Worm (Caenorhabditis elegans) whole organism, L4 larva: Measurements from ENCODE around the gene sre-10.

Source experiments
- D1046.2 ChIP-seq: fragments of 200-800 bp; sonication (Bioruptor generic); IDR thresholded peaks from 2 replicates; pipeline ENCODE4 v1.3.6; 2022; ENCODE audit warnings: missing genetic modification characterization, missing compliant biosample characterization
- F10B5.3 ChIP-seq: sonication (generic microtip); optimal IDR thresholded peaks from 2 replicates; lab custom pipeline; 2016; ENCODE audit warnings: mild to moderate bottlenecking, missing genetic modification characterization, missing compliant biosample characterization
- F26F4.8 ChIP-seq: fragments of 200-800 bp; sonication (Bioruptor generic); conservative IDR thresholded peaks from 2 replicates; pipeline ENCODE4 v1.3.6; 2022; ENCODE audit warnings: missing genetic modification characterization, missing compliant biosample characterization
- F37D6.2 ChIP-seq: sonication (generic microtip); optimal IDR thresholded peaks from 2 replicates; lab custom pipeline; 2016; ENCODE audit warnings: mild to moderate bottlenecking, missing genetic modification characterization, missing compliant biosample characterization
- F44E2.7 ChIP-seq: fragments of 200-800 bp; sonication (Bioruptor generic); IDR thresholded peaks from 2 replicates; pipeline ENCODE4 v2.1.2; 2022; ENCODE audit warnings: missing genetic modification characterization, missing compliant biosample characterization
- Y105C5A.15 ChIP-seq: fragments of 200-800 bp; sonication (Bioruptor generic); IDR thresholded peaks from 2 replicates; pipeline ENCODE4 v1.3.6; 2022; ENCODE audit warnings: missing genetic modification characterization, missing compliant biosample characterization
- Y48G9A.11 ChIP-seq: fragments of 200-800 bp; sonication (Bioruptor generic); IDR thresholded peaks from 2 replicates; pipeline ENCODE4 v1.3.6; 2022; ENCODE audit warnings: missing genetic modification reagents, missing genetic modification characterization, missing compliant biosample characterization
- Y75B8A.6 ChIP-seq: fragments of 200-800 bp; sonication (Bioruptor generic); IDR thresholded peaks from 2 replicates; pipeline ENCODE4 v1.3.6; 2022; ENCODE audit warnings: missing genetic modification reagents, missing genetic modification characterization, missing compliant biosample characterization
- ZK337.2 ChIP-seq: fragments of 200-800 bp; sonication (Bioruptor generic); IDR thresholded peaks from 2 replicates; pipeline ENCODE4 v1.3.6; 2022; ENCODE audit warnings: missing genetic modification reagents, missing genetic modification characterization, missing compliant biosample characterization
- ZK546.5 ChIP-seq, 2 experiments: sonication (generic microtip); optimal IDR thresholded peaks; 2 replicates each; lab custom pipeline; 2017; ENCODE audit warnings: missing biosample characterization in 2 of 2, missing genetic modification characterization in 2 of 2
- aha-1 ChIP-seq: fragments of 150-350 bp; peaks from one replicate; lab custom pipeline; 2014; ENCODE audit warnings: missing biosample characterization, missing genetic modification characterization
- attf-4 ChIP-seq: sonication (generic microtip); optimal IDR thresholded peaks from 3 replicates; lab custom pipeline; 2017; ENCODE audit warnings: missing biosample characterization, missing genetic modification characterization
- ceh-32 ChIP-seq: sonication (generic microtip); optimal IDR thresholded peaks from 2 replicates; lab custom pipeline; 2016; ENCODE audit warnings: mild to moderate bottlenecking, missing genetic modification characterization, missing compliant biosample characterization; ENCODE audit not compliant: poor library complexity
- ctbp-1 ChIP-seq: fragments of 200-800 bp; sonication (Bioruptor generic); IDR thresholded peaks from 2 replicates; pipeline ENCODE4 v1.3.6; 2022; ENCODE audit warnings: missing genetic modification reagents, missing genetic modification characterization, missing compliant biosample characterization
- daf-12 ChIP-seq: fragments of 150-350 bp; optimal IDR thresholded peaks from 2 replicates; lab custom pipeline; 2014; ENCODE audit warnings: missing biosample characterization, missing genetic modification reagents, missing genetic modification characterization
- daf-16 ChIP-seq, 3 experiments: sonication (generic microtip); optimal IDR thresholded peaks; 2 replicates each; lab custom pipeline; 2016 to 2017; ENCODE audit warnings: missing genetic modification characterization in 3 of 3, missing genetic modification reagents in 3 of 3, mild to moderate bottlenecking in 2 of 3, missing compliant biosample characterization in 2 of 3, missing biosample characterization in 1 of 3, moderate library complexity in 1 of 3
- daf-8 ChIP-seq: fragments of 200-800 bp; sonication (Bioruptor generic); IDR thresholded peaks from 2 replicates; pipeline ENCODE4 v1.3.6; 2022; ENCODE audit warnings: missing genetic modification characterization, missing compliant biosample characterization
- dmd-6 ChIP-seq: fragments of 200-800 bp; sonication (Bioruptor generic); IDR thresholded peaks from 2 replicates; pipeline ENCODE4 v1.3.6; 2022; ENCODE audit warnings: missing genetic modification reagents, missing genetic modification characterization, missing compliant biosample characterization
- dmd-8 ChIP-seq: fragments of 200-800 bp; sonication (Bioruptor generic); IDR thresholded peaks from 2 replicates; pipeline ENCODE4 v1.3.6; 2022; ENCODE audit warnings: missing genetic modification characterization, missing compliant biosample characterization
- duxl-1 ChIP-seq: sonication (generic microtip); optimal IDR thresholded peaks from 2 replicates; lab custom pipeline; 2016; ENCODE audit warnings: mild to moderate bottlenecking, missing genetic modification characterization, moderate library complexity, missing compliant biosample characterization; ENCODE audit not compliant: poor library complexity
- egl-27 ChIP-seq: sonication (generic microtip); optimal IDR thresholded peaks from 3 replicates; lab custom pipeline; 2017; ENCODE audit warnings: missing biosample characterization, missing genetic modification reagents, missing genetic modification characterization
- fkh-10 ChIP-seq: fragments of 150-350 bp; optimal IDR thresholded peaks from 2 replicates; lab custom pipeline; 2014; ENCODE audit warnings: missing biosample characterization, missing genetic modification reagents, missing genetic modification characterization
- fos-1 ChIP-seq: fragments of 150-350 bp; optimal IDR thresholded peaks from 2 replicates; lab custom pipeline; 2014; ENCODE audit warnings: missing biosample characterization, missing genetic modification characterization
- gei-8 ChIP-seq: fragments of 200-800 bp; sonication (Bioruptor generic); optimal IDR thresholded peaks from 2 replicates; lab custom pipeline; 2018; ENCODE audit warnings: mild to moderate bottlenecking, missing genetic modification characterization, missing compliant biosample characterization
- jun-1 ChIP-seq: fragments of 150-350 bp; optimal IDR thresholded peaks from 2 replicates; lab custom pipeline; 2014; ENCODE audit warnings: missing biosample characterization, missing genetic modification reagents, missing genetic modification characterization
- lin-1 ChIP-seq: fragments of 200-800 bp; sonication (Bioruptor generic); IDR thresholded peaks from 2 replicates; pipeline ENCODE4 v1.3.6; 2022; ENCODE audit warnings: missing genetic modification reagents, missing genetic modification characterization, missing compliant biosample characterization
- lin-29 ChIP-seq: fragments of 200-800 bp; sonication (Bioruptor generic); IDR thresholded peaks from 2 replicates; pipeline ENCODE4 v1.3.6; 2022; ENCODE audit warnings: missing genetic modification reagents, missing genetic modification characterization, missing compliant biosample characterization
- lin-38 ChIP-seq: fragments of 200-800 bp; sonication (Bioruptor generic); IDR thresholded peaks from 2 replicates; pipeline ENCODE4 v1.3.6; 2022; ENCODE audit warnings: missing genetic modification reagents, missing genetic modification characterization, missing compliant biosample characterization
- lir-3 ChIP-seq: sonication (generic microtip); optimal IDR thresholded peaks from 2 replicates; lab custom pipeline; 2016; ENCODE audit warnings: mild to moderate bottlenecking, missing genetic modification characterization, missing compliant biosample characterization
- madf-5 ChIP-seq, 2 experiments: fragments of 200-800 bp; sonication (Bioruptor generic); IDR thresholded peaks; 2 replicates each; pipeline ENCODE4 v1.3.6; 2022; ENCODE audit warnings: missing compliant biosample characterization in 2 of 2, missing genetic modification characterization in 2 of 2
- madf-9 ChIP-seq: fragments of 200-800 bp; sonication (Bioruptor generic); conservative IDR thresholded peaks from 2 replicates; pipeline ENCODE4 v1.3.6; 2022; ENCODE audit warnings: missing genetic modification reagents, missing genetic modification characterization, missing compliant biosample characterization
- mep-1 ChIP-seq: fragments of 150-350 bp; sonication (generic microtip); optimal IDR thresholded peaks from 3 replicates; lab custom pipeline; 2014; ENCODE audit warnings: missing biosample characterization, missing genetic modification characterization
- mxl-3 ChIP-seq: fragments of 200-800 bp; sonication (Bioruptor generic); optimal IDR thresholded peaks from 2 replicates; lab custom pipeline; 2018; ENCODE audit warnings: mild to moderate bottlenecking, missing genetic modification characterization, missing compliant biosample characterization
- nhr-102 ChIP-seq: sonication (generic microtip); optimal IDR thresholded peaks from 2 replicates; lab custom pipeline; 2016; ENCODE audit warnings: mild to moderate bottlenecking, missing genetic modification characterization, moderate library complexity, missing compliant biosample characterization
- nhr-111 ChIP-seq: fragments of 200-800 bp; sonication (Bioruptor generic); optimal IDR thresholded peaks from 2 replicates; lab custom pipeline; 2018; ENCODE audit warnings: mild to moderate bottlenecking, missing genetic modification characterization, missing compliant biosample characterization
- nhr-25 ChIP-seq: sonication (generic microtip); optimal IDR thresholded peaks from 2 replicates; lab custom pipeline; 2017; ENCODE audit warnings: missing genetic modification characterization, mild to moderate bottlenecking, missing compliant biosample characterization, antibody characterized with exemption, moderate library complexity, borderline replicate concordance; ENCODE audit not compliant: insufficient read depth
- nhr-41 ChIP-seq: fragments of 200-800 bp; sonication (Bioruptor generic); IDR thresholded peaks from 2 replicates; pipeline ENCODE4 v1.3.6; 2022; ENCODE audit warnings: missing genetic modification reagents, missing genetic modification characterization, missing compliant biosample characterization
- nhr-6 ChIP-seq: fragments of 150-350 bp; optimal IDR thresholded peaks from 2 replicates; lab custom pipeline; 2014; ENCODE audit warnings: missing biosample characterization, missing genetic modification characterization
- pha-4 ChIP-seq, 2 experiments: fragments of 150-350 bp in 1 of 2; fragments of 200-800 bp in 1 of 2; sonication (Bioruptor generic) in 1 of 2; IDR thresholded peaks in 1 of 2; optimal IDR thresholded peaks in 1 of 2; 2 replicates each; pipeline versions ENCODE4 v1.3.6 to Lab custom; 2014 to 2022; ENCODE audit warnings: missing genetic modification characterization in 2 of 2, missing genetic modification reagents in 2 of 2, missing biosample characterization in 1 of 2, missing compliant biosample characterization in 1 of 2
- rbr-2 ChIP-seq: sonication (generic microtip); optimal IDR thresholded peaks from 2 replicates; lab custom pipeline; 2016; ENCODE audit warnings: missing genotype, missing genetic modification characterization, missing compliant biosample characterization
- saeg-2 ChIP-seq: fragments of 200-800 bp; sonication (Bioruptor generic); IDR thresholded peaks from 2 replicates; pipeline ENCODE4 v1.3.6; 2022; ENCODE audit warnings: missing genetic modification reagents, missing genetic modification characterization, missing compliant biosample characterization
- sdz-12 ChIP-seq: fragments of 200-800 bp; sonication (Bioruptor generic); optimal IDR thresholded peaks from 2 replicates; lab custom pipeline; 2018; ENCODE audit warnings: mild to moderate bottlenecking, missing genetic modification characterization, missing compliant biosample characterization
- set-16 ChIP-seq: fragments of 200-800 bp; sonication (Bioruptor generic); IDR thresholded peaks from 2 replicates; pipeline ENCODE4 v1.3.6; 2022; ENCODE audit warnings: missing genetic modification reagents, missing genetic modification characterization, missing compliant biosample characterization
- skn-1 ChIP-seq: fragments of 150-350 bp; optimal IDR thresholded peaks from 2 replicates; lab custom pipeline; 2014; ENCODE audit warnings: missing biosample characterization, missing genetic modification characterization
- spr-1 ChIP-seq: sonication (generic microtip); optimal IDR thresholded peaks from 2 replicates; lab custom pipeline; 2016; ENCODE audit warnings: mild to moderate bottlenecking, missing genetic modification characterization, missing compliant biosample characterization
- tra-1 ChIP-seq: fragments of 200-800 bp; sonication (Bioruptor generic); IDR thresholded peaks from 2 replicates; pipeline ENCODE4 v1.3.6; 2022; ENCODE audit warnings: missing genetic modification reagents, missing genetic modification characterization, missing compliant biosample characterization
- zip-2 ChIP-seq: fragments of 150-350 bp; optimal IDR thresholded peaks from 2 replicates; lab custom pipeline; 2014; ENCODE audit warnings: missing biosample characterization, missing genetic modification characterization
- ztf-11 ChIP-seq: fragments of 150-350 bp; optimal IDR thresholded peaks from 2 replicates; lab custom pipeline; 2014; ENCODE audit warnings: missing biosample characterization, missing genetic modification characterization
- ztf-7 ChIP-seq: fragments of 150-350 bp; optimal IDR thresholded peaks from 2 replicates; lab custom pipeline; 2014; ENCODE audit warnings: missing biosample characterization, missing genetic modification characterization

The sre-10 gene

ce11 chrV:7093720-7094401, 38.5 kb upstream of the sre-10 start, which contains the start of gene nhr-135 (continued):
- TF ChIP-seq set-16 (GFP tag; lab: Robert Waterston, UW) (no peak), F26F4.8 (GFP tag; lab: Robert Waterston, UW) (no peak), attf-4 (tag; lab: Kevin White, UChicago) (no peak), fos-1 (tag; lab: Kevin White, UChicago) (peak; percentile 0), ztf-11 (tag; lab: Kevin White, UChicago) (no peak), Y48G9A.11 (GFP tag; lab: Robert Waterston, UW) (no peak), nhr-6 (peak; percentile 6), daf-16 (GFP tag; optimal IDR thresholded peaks at IDR 0.05; lab: Kevin White, UChicago) (peak in 1 of 2 experiments; percentile 7), daf-16 (tag; optimal IDR thresholded peaks at IDR 0.05; lab: Kevin White, UChicago) (peak; percentile 84), mxl-3 (GFP tag; lab: Kevin White, UChicago) (peak; percentile 87), pha-4 (GFP tag; IDR thresholded peaks at IDR 0.05; lab: Robert Waterston, UW) (no peak), pha-4 (tag; optimal IDR thresholded peaks at IDR 0.05; lab: Kevin White, UChicago) (no peak), aha-1 (peak; percentile 98), F37D6.2 (no peak), nhr-102 (peak; percentile 90), lin-38 (no peak), nhr-111 (GFP tag; lab: Kevin White, UChicago) (no peak), ctbp-1 (GFP tag; lab: Robert Waterston, UW) (0 out of 2 replicates have a peak, but pooled peaks have one; percentile 33), F44E2.7 (no peak), lin-1 (GFP tag; lab: Robert Waterston, UW) (peak; percentile 62; the same call in 1 of the 2 replicates), Y75B8A.6 (GFP tag; lab: Robert Waterston, UW) (no peak), daf-8 (GFP tag; lab: Robert Waterston, UW) (no peak), daf-12 (tag; lab: Kevin White, UChicago) (no peak), madf-5 (GFP tag; IDR thresholded peaks at IDR 0.05; lab: Robert Waterston, UW) (no peak), saeg-2 (0 out of 2 replicates have a peak, but pooled peaks have one; percentile 45), nhr-25 (peak; percentile 24), dmd-6 (GFP tag; lab: Robert Waterston, UW) (peak; percentile 94), ZK546.5 (tag; optimal IDR thresholded peaks at IDR 0.05; lab: Kevin White, UChicago) (no peak), mep-1 (tag; lab: Kevin White, UChicago) (peak; percentile 72), gei-8 (GFP tag; lab: Kevin White, UChicago) (peak; percentile 4), skn-1 (no peak), ceh-32 (tag; lab: Kevin White, UChicago) (no peak), sdz-12 (GFP tag; lab: Kevin White, UChicago) (no peak), spr-1 (tag; lab: Kevin White, UChicago) (peak; percentile 7), duxl-1 (tag; lab: Kevin White, UChicago) (peak; percentile 46), D1046.2 (GFP tag; lab: Robert Waterston, UW) (no peak), ZK337.2 (GFP tag; lab: Robert Waterston, UW) (no peak), egl-27 (tag; lab: Kevin White, UChicago) (no peak), madf-9 (no peak), tra-1 (GFP tag; lab: Robert Waterston, UW) (peak; percentile 76; the same call in 1 of the 2 replicates), dmd-8 (no peak), jun-1 (tag; lab: Kevin White, UChicago) (no peak), lir-3 (tag; lab: Kevin White, UChicago) (no peak), zip-2 (tag; lab: Kevin White, UChicago) (no peak), fkh-10 (no peak), Y105C5A.15 (GFP tag; lab: Robert Waterston, UW) (no peak), ztf-7 (tag; lab: Kevin White, UChicago) (peak; percentile 32), F10B5.3 (tag; lab: Kevin White, UChicago) (no peak), nhr-41 (no peak), rbr-2 (no peak), lin-29 (GFP tag; lab: Robert Waterston, UW) (no peak)
